Fruit fly (Drosophila melanogaster) whole organism, adult: ENCODE results near the gene CG32568.

Experiments
- CG14711 ChIP-seq: fragments of 200-800 bp; sonication (Bioruptor generic); optimal IDR thresholded peaks from 2 replicates; lab custom pipeline; 2018; ENCODE audit warnings: missing biosample characterization, mild to moderate bottlenecking, missing genetic modification characterization, moderate library complexity
- bab1 ChIP-seq: fragments of 200-800 bp; sonication (Bioruptor generic); optimal IDR thresholded peaks from 3 replicates; lab custom pipeline; 2019; ENCODE audit warnings: missing biosample characterization, mild to moderate bottlenecking, missing genetic modification characterization, moderate library complexity
- kay ChIP-seq: fragments of 200-800 bp; sonication (Bioruptor generic); peaks from one replicate; lab custom pipeline; 2016; ENCODE audit warnings: missing biosample characterization, missing genetic modification characterization, borderline replicate concordance

- TF ChIP-seq CG14711 (tag; lab: Kevin White, UChicago): no peak
- no peak for TF ChIP-seq kay (GFP tag; lab: Kevin White, UChicago)
- no peak for TF ChIP-seq bab1 (GFP tag; lab: Kevin White, UChicago)
These were observed 19.8 kb downstream of the CG32568 start for dm6 chrX:16760542-16760941.
